Worm (Caenorhabditis elegans) whole organism, L1 larva: ENCODE data around the gene Y48E1B.8.

Source experiments
- C04F5.9 ChIP-seq: sonication (generic microtip); optimal IDR thresholded peaks from 2 replicates; lab custom pipeline; 2016; ENCODE audit warnings: missing genetic modification characterization, missing compliant biosample characterization
- aha-1 ChIP-seq: fragments of 150-350 bp; optimal IDR thresholded peaks from 2 replicates; lab custom pipeline; 2014; ENCODE audit warnings: missing biosample characterization, missing genetic modification characterization
- alr-1 ChIP-seq: fragments of 200-800 bp; sonication (Bioruptor generic); optimal IDR thresholded peaks from 2 replicates; lab custom pipeline; 2018; ENCODE audit warnings: borderline replicate concordance, mild to moderate bottlenecking, missing genetic modification characterization, missing compliant biosample characterization
- aly-2 ChIP-seq: fragments of 150-350 bp; optimal IDR thresholded peaks from 2 replicates; lab custom pipeline; 2014; ENCODE audit warnings: missing biosample characterization, missing genetic modification characterization
- ama-1 ChIP-seq: fragments of 150-350 bp; optimal IDR thresholded peaks from 2 replicates; lab custom pipeline; 2014
- blmp-1 ChIP-seq: fragments of 150-350 bp; optimal IDR thresholded peaks from 2 replicates; lab custom pipeline; 2014; ENCODE audit warnings: missing biosample characterization, missing genetic modification characterization
- ceh-63 ChIP-seq: fragments of 200-800 bp; sonication (Bioruptor generic); optimal IDR thresholded peaks from 2 replicates; lab custom pipeline; 2018; ENCODE audit warnings: mild to moderate bottlenecking, missing genetic modification characterization, missing compliant biosample characterization
- ceh-8 ChIP-seq: fragments of 200-800 bp; sonication (Bioruptor generic); optimal IDR thresholded peaks from 2 replicates; lab custom pipeline; 2018; ENCODE audit warnings: mild to moderate bottlenecking, missing genetic modification characterization, moderate library complexity, missing compliant biosample characterization
- ces-1 ChIP-seq: fragments of 150-350 bp; optimal IDR thresholded peaks from 2 replicates; lab custom pipeline; 2014; ENCODE audit warnings: missing biosample characterization, missing genetic modification reagents, missing genetic modification characterization
- dpl-1 ChIP-seq, 3 experiments: fragments of 150-350 bp in 2 of 3; sonication (generic microtip) in 1 of 3; optimal IDR thresholded peaks; 2 replicates each; lab custom pipeline; 2014 to 2017; ENCODE audit warnings: missing biosample characterization in 3 of 3, missing genetic modification characterization in 3 of 3, missing genetic modification reagents in 3 of 3
- dsc-1 ChIP-seq: sonication (generic microtip); optimal IDR thresholded peaks from 2 replicates; lab custom pipeline; 2016; ENCODE audit warnings: mild to moderate bottlenecking, missing genetic modification characterization, missing compliant biosample characterization
- efl-1 ChIP-seq, 4 experiments: fragments of 150-350 bp; optimal IDR thresholded peaks in 3 of 4; peaks in 1 of 4; 1 replicate in 1 of 4; 2 replicates in 3 of 4; lab custom pipeline; 2014; ENCODE audit warnings: missing biosample characterization in 2 of 4, missing genetic modification characterization in 2 of 4, missing genetic modification reagents in 2 of 4
- egl-13 ChIP-seq: sonication (generic microtip); optimal IDR thresholded peaks from 2 replicates; lab custom pipeline; 2016; ENCODE audit warnings: missing genotype, missing genetic modification reagents, missing genetic modification characterization, missing compliant biosample characterization
- egl-27 ChIP-seq, 2 experiments: fragments of 150-350 bp in 1 of 2; sonication (generic microtip); optimal IDR thresholded peaks; 3 replicates each; lab custom pipeline; 2017 to 2018; ENCODE audit warnings: missing biosample characterization in 2 of 2, missing genetic modification characterization in 2 of 2, missing genetic modification reagents in 2 of 2
- elt-2 ChIP-seq: sonication (generic microtip); optimal IDR thresholded peaks from 2 replicates; lab custom pipeline; 2016; ENCODE audit warnings: missing genetic modification characterization, mild to moderate bottlenecking, inconsistent platforms, missing compliant biosample characterization, missing genetic modification reagents
- elt-3 ChIP-seq, 6 experiments: fragments of 150-350 bp in 1 of 6; sonication (generic microtip); optimal IDR thresholded peaks; 2 replicates each; lab custom pipeline; 2017 to 2018; ENCODE audit warnings: missing biosample characterization in 6 of 6, missing genetic modification characterization in 6 of 6, inconsistent platforms in 1 of 6
- ets-5 ChIP-seq: fragments of 200-800 bp; sonication (Bioruptor generic); IDR thresholded peaks from 2 replicates; pipeline ENCODE4 v1.3.6; 2022; ENCODE audit warnings: missing genetic modification characterization, missing compliant biosample characterization
- fkh-8 ChIP-seq: sonication (generic microtip); optimal IDR thresholded peaks from 2 replicates; lab custom pipeline; 2016; ENCODE audit warnings: mild to moderate bottlenecking, missing genetic modification characterization, missing compliant biosample characterization
- hlh-4 ChIP-seq: sonication (generic microtip); optimal IDR thresholded peaks from 2 replicates; lab custom pipeline; 2016; ENCODE audit warnings: mild to moderate bottlenecking, missing genetic modification characterization, missing compliant biosample characterization
- hpl-2 ChIP-seq: fragments of 150-350 bp; optimal IDR thresholded peaks from 2 replicates; lab custom pipeline; 2014; ENCODE audit warnings: missing biosample characterization, missing genetic modification reagents, missing genetic modification characterization
- lin-15B ChIP-seq: fragments of 150-350 bp; sonication (generic microtip); optimal IDR thresholded peaks from 3 replicates; lab custom pipeline; 2014; ENCODE audit warnings: missing biosample characterization, missing genetic modification characterization
- lin-35 ChIP-seq, 2 experiments: fragments of 150-350 bp; optimal IDR thresholded peaks; 2 replicates each; lab custom pipeline; 2014; ENCODE audit warnings: missing biosample characterization in 2 of 2, missing genetic modification characterization in 2 of 2, missing genetic modification reagents in 2 of 2
- lsy-2 ChIP-seq, 2 experiments: fragments of 150-350 bp; optimal IDR thresholded peaks; 2 replicates each; lab custom pipeline; 2014; ENCODE audit warnings: missing biosample characterization in 2 of 2, missing genetic modification characterization in 2 of 2
- mab-9 ChIP-seq: fragments of 200-800 bp; sonication (Bioruptor generic); IDR thresholded peaks from 2 replicates; pipeline ENCODE4 v1.3.6; 2022; ENCODE audit warnings: missing genetic modification reagents, missing genetic modification characterization, missing compliant biosample characterization
- mep-1 ChIP-seq: fragments of 150-350 bp; optimal IDR thresholded peaks from 2 replicates; lab custom pipeline; 2014; ENCODE audit warnings: missing biosample characterization, missing genetic modification characterization
- nhr-11 ChIP-seq: fragments of 150-350 bp; optimal IDR thresholded peaks from 2 replicates; lab custom pipeline; 2014; ENCODE audit warnings: missing biosample characterization, missing genetic modification characterization
- nhr-12 ChIP-seq: sonication (generic microtip); optimal IDR thresholded peaks from 2 replicates; lab custom pipeline; 2017; ENCODE audit warnings: missing biosample characterization, missing genetic modification characterization
- nhr-19 ChIP-seq: fragments of 200-800 bp; sonication (Bioruptor generic); conservative IDR thresholded peaks from 2 replicates; pipeline ENCODE4 v1.3.6; 2022; ENCODE audit warnings: missing genetic modification characterization, missing compliant biosample characterization
- nhr-237 ChIP-seq: fragments of 150-350 bp; optimal IDR thresholded peaks from 2 replicates; lab custom pipeline; 2014; ENCODE audit warnings: missing biosample characterization, missing genetic modification characterization
- nhr-85 ChIP-seq: sonication (generic microtip); peaks from one replicate; lab custom pipeline; 2016; ENCODE audit warnings: missing genetic modification characterization, inconsistent platforms, missing compliant biosample characterization
- nhr-90 ChIP-seq: sonication (generic microtip); optimal IDR thresholded peaks from 2 replicates; lab custom pipeline; 2016; ENCODE audit warnings: mild to moderate bottlenecking, missing genetic modification characterization, missing compliant biosample characterization; ENCODE audit not compliant: poor library complexity
- pax-3 ChIP-seq: fragments of 200-800 bp; sonication (Bioruptor generic); optimal IDR thresholded peaks from 2 replicates; lab custom pipeline; 2018; ENCODE audit warnings: mild to moderate bottlenecking, missing genetic modification characterization, moderate library complexity, missing compliant biosample characterization
- pqm-1 ChIP-seq: sonication (generic microtip); optimal IDR thresholded peaks from 3 replicates; lab custom pipeline; 2017; ENCODE audit warnings: missing biosample characterization, missing genetic modification characterization
- rnt-1 ChIP-seq: sonication (generic microtip); optimal IDR thresholded peaks from 2 replicates; lab custom pipeline; 2016; ENCODE audit warnings: mild to moderate bottlenecking, missing genetic modification characterization, moderate library complexity, missing compliant biosample characterization
- snpc-4 ChIP-seq: fragments of 150-350 bp; optimal IDR thresholded peaks from 2 replicates; lab custom pipeline; 2014; ENCODE audit warnings: missing biosample characterization, missing genetic modification characterization
- snu-23 ChIP-seq: sonication (generic microtip); optimal IDR thresholded peaks from 2 replicates; lab custom pipeline; 2016; ENCODE audit warnings: missing genetic modification characterization, missing compliant biosample characterization
- sox-4 ChIP-seq: sonication (generic microtip); optimal IDR thresholded peaks from 2 replicates; lab custom pipeline; 2016; ENCODE audit warnings: missing genetic modification characterization, missing compliant biosample characterization
- tlp-1 ChIP-seq: fragments of 150-350 bp; optimal IDR thresholded peaks from 2 replicates; lab custom pipeline; 2014; ENCODE audit warnings: missing biosample characterization, missing genetic modification characterization
- unc-130 ChIP-seq: fragments of 150-350 bp; optimal IDR thresholded peaks from 2 replicates; lab custom pipeline; 2017; ENCODE audit warnings: missing biosample characterization, missing genetic modification characterization, inconsistent platforms
- unc-30 ChIP-seq: sonication (generic microtip); optimal IDR thresholded peaks from 2 replicates; lab custom pipeline; 2017; ENCODE audit warnings: missing biosample characterization, missing genetic modification characterization
- xbp-1 ChIP-seq: sonication (generic microtip); optimal IDR thresholded peaks from 2 replicates; lab custom pipeline; 2016; ENCODE audit warnings: missing genetic modification characterization, missing compliant biosample characterization
- zag-1 ChIP-seq: fragments of 150-350 bp; optimal IDR thresholded peaks from 2 replicates; lab custom pipeline; 2014; ENCODE audit warnings: missing biosample characterization, missing genetic modification characterization
- ztf-11 ChIP-seq, 2 experiments: sonication (generic microtip); optimal IDR thresholded peaks; 2 replicates each; lab custom pipeline; 2016 to 2017; ENCODE audit warnings: missing genetic modification characterization in 2 of 2, missing biosample characterization in 1 of 2, missing compliant biosample characterization in 1 of 2
- ztf-4 ChIP-seq: fragments of 150-350 bp; optimal IDR thresholded peaks from 2 replicates; lab custom pipeline; 2014; ENCODE audit warnings: missing biosample characterization, missing genetic modification characterization

Y48E1B.8 gene

ce11 chrII:13632238-13632637 lies 46.7 kb downstream of the Y48E1B.8 start, which contains the start of gene tag-10:
TSS of gene tag-10 (plus strand) at chrII:13632584.
- TF ChIP-seq elt-2 (tag; lab: Kevin White, UChicago) (peak; percentile 18), snu-23 (GFP tag; lab: Kevin White, UChicago) (no peak), egl-13 (tag; lab: Kevin White, UChicago) (no peak), rnt-1 (peak; percentile 4)

- TF ChIP-seq blmp-1 (tag; lab: Kevin White, UChicago) (no peak), tlp-1 (tag; lab: Kevin White, UChicago) (no peak), efl-1 (optimal IDR thresholded peaks at IDR 0.05; lab: Kevin White, UChicago) (no peak), efl-1 (GFP tag; optimal IDR thresholded peaks at IDR 0.05 in 1 of 2; lab: Kevin White, UChicago) (no peak), ztf-4 (tag; lab: Kevin White, UChicago) (no peak), ama-1 (no peak), lsy-2 (tag; optimal IDR thresholded peaks at IDR 0.05; lab: Kevin White, UChicago) (no peak), nhr-85 (tag; lab: Kevin White, UChicago) (no peak), ceh-8 (GFP tag; lab: Kevin White, UChicago) (no peak), snpc-4 (no peak), ceh-63 (no peak), pax-3 (tag; lab: Kevin White, UChicago) (no peak), mep-1 (tag; lab: Kevin White, UChicago) (no peak), nhr-11 (tag; lab: Kevin White, UChicago) (no peak), aly-2 (tag; lab: Kevin White, UChicago) (no peak)
Measured at ce11 chrII:13636596-13636995, 51.1 kb downstream of the Y48E1B.8 start.

ce11 chrII:13637464-13637863 lies 52.0 kb downstream of the Y48E1B.8 start:
- no peak for TF ChIP-seq xbp-1 (tag; lab: Kevin White, UChicago)
- no peak for TF ChIP-seq nhr-237 (tag; lab: Kevin White, UChicago)
- no peak for TF ChIP-seq unc-130
- TF ChIP-seq ama-1, result no peak

- TF ChIP-seq lin-35 (GFP tag; optimal IDR thresholded peaks at IDR 0.05; lab: Kevin White, UChicago), result peak in 1 of 2 experiments; percentile 44
- TF ChIP-seq aha-1 (tag; lab: Kevin White, UChicago), result no peak
- TF ChIP-seq nhr-85 (tag; lab: Kevin White, UChicago), result peak; percentile 78
- TF ChIP-seq nhr-19 (GFP tag; lab: Robert Waterston, UW), result 0 out of 2 replicates have a peak, but pooled peaks have one; percentile 35
- no peak for TF ChIP-seq efl-1 (optimal IDR thresholded peaks at IDR 0.05; lab: Kevin White, UChicago)
- peak in 1 of 2 experiments; percentile 69 for TF ChIP-seq efl-1 (GFP tag; optimal IDR thresholded peaks at IDR 0.05 in 1 of 2; lab: Kevin White, UChicago)
- no peak for TF ChIP-seq dpl-1 (GFP tag; optimal IDR thresholded peaks at IDR 0.05; lab: Kevin White, UChicago)
Measured at ce11 chrII:13637941-13638489, 52.5 kb downstream of the Y48E1B.8 start, which contains the start of gene phdh-1. TSS of gene phdh-1 (minus strand) at chrII:13638480.

ce11 chrII:13638576-13638975 lies 53.1 kb downstream of the Y48E1B.8 start:
- TF ChIP-seq ztf-4 (tag; lab: Kevin White, UChicago), result no peak
- TF ChIP-seq ets-5 (GFP tag; lab: Robert Waterston, UW), result no peak
- no peak for TF ChIP-seq hpl-2 (GFP tag; lab: Kevin White, UChicago)
- no peak for TF ChIP-seq pqm-1 (tag; lab: Kevin White, UChicago)
- TF ChIP-seq nhr-12 (tag; lab: Kevin White, UChicago), result no peak
- TF ChIP-seq xbp-1 (tag; lab: Kevin White, UChicago), result no peak
- peak; percentile 56 for TF ChIP-seq nhr-90 (tag; lab: Kevin White, UChicago)
- TF ChIP-seq lsy-2 (tag; optimal IDR thresholded peaks at IDR 0.05; lab: Kevin White, UChicago), result no peak
- peak in 2 of 6 experiments; percentile 19 to 32 for TF ChIP-seq elt-3 (tag; optimal IDR thresholded peaks at IDR 0.05; lab: Kevin White, UChicago)
- no peak for TF ChIP-seq unc-30 (tag; lab: Kevin White, UChicago)
- no peak for TF ChIP-seq fkh-8 (tag; lab: Kevin White, UChicago)
- no peak for TF ChIP-seq dsc-1 (tag; lab: Kevin White, UChicago)
- no peak for TF ChIP-seq C04F5.9
- TF ChIP-seq lin-15B (tag; lab: Kevin White, UChicago), result no peak
- TF ChIP-seq mab-9 (GFP tag; lab: Robert Waterston, UW), result no peak
- no peak for TF ChIP-seq sox-4 (tag; lab: Kevin White, UChicago)
- no peak for TF ChIP-seq zag-1
- no peak for TF ChIP-seq nhr-237 (tag; lab: Kevin White, UChicago)
- TF ChIP-seq ces-1 (GFP tag; lab: Kevin White, UChicago), result no peak
- TF ChIP-seq hlh-4, result no peak
- TF ChIP-seq egl-27 (tag; optimal IDR thresholded peaks at IDR 0.05; lab: Kevin White, UChicago), result no peak
- TF ChIP-seq alr-1 (tag; lab: Kevin White, UChicago), result no peak
- TF ChIP-seq ztf-11 (tag; optimal IDR thresholded peaks at IDR 0.05; lab: Kevin White, UChicago), result no peak
- TF ChIP-seq lin-35 (GFP tag; optimal IDR thresholded peaks at IDR 0.05; lab: Kevin White, UChicago), result peak in 1 of 2 experiments; percentile 62
- TF ChIP-seq tlp-1 (tag; lab: Kevin White, UChicago), result no peak
- TF ChIP-seq rnt-1, result no peak
